Worm (Caenorhabditis elegans) whole organism, L4 larva: Measurements from ENCODE around the gene dkc-1.

Experiments used
- ceh-82 ChIP-seq: sonication (generic microtip); optimal IDR thresholded peaks from 2 replicates; lab custom pipeline; 2017; ENCODE audit warnings: missing biosample characterization, missing genetic modification characterization
- nhr-102 ChIP-seq: sonication (generic microtip); optimal IDR thresholded peaks from 2 replicates; lab custom pipeline; 2016; ENCODE audit warnings: mild to moderate bottlenecking, missing genetic modification characterization, moderate library complexity, missing compliant biosample characterization

ce11 chrIII:10702805-10703204 lies 45.4 kb upstream of the dkc-1 start:
- TF ChIP-seq nhr-102 (tag; lab: Kevin White, UChicago): no peak
- TF ChIP-seq ceh-82: no peak
